Fruit fly (Drosophila melanogaster) S2 (cell line): Measurements from ENCODE around the gene tow.

ENCODE experiments used
- CG8478 ChIP-seq: fragments of >200 bp; optimal IDR thresholded peaks from 2 replicates; lab custom pipeline; 2018
- CTCF ChIP-seq, 2 experiments: fragments of >200 bp; optimal IDR thresholded peaks; 2 replicates each; lab custom pipeline; 2018

dm6 chr3L:6919213-6919612, 23.4 kb upstream of the tow start:
- TF ChIP-seq CG8478 (lab: Kevin White, UChicago) (no peak), CTCF (optimal IDR thresholded peaks at IDR 0.05; lab: Kevin White, UChicago) (no peak)
